Worm (Caenorhabditis elegans) whole organism, L2 larva: ENCODE data around the gene C54F6.6.

Experiments used
- C34F6.9 ChIP-seq: fragments of 150-350 bp; optimal IDR thresholded peaks from 2 replicates; lab custom pipeline; 2014; ENCODE audit warnings: missing biosample characterization, missing genetic modification characterization
- F13H6.1 ChIP-seq: sonication (generic microtip); optimal IDR thresholded peaks from 2 replicates; lab custom pipeline; 2016; ENCODE audit warnings: missing genetic modification characterization, missing compliant biosample characterization
- R02D3.7 ChIP-seq: fragments of 150-350 bp; optimal IDR thresholded peaks from 2 replicates; lab custom pipeline; 2014; ENCODE audit warnings: missing biosample characterization, missing genetic modification characterization
- Y55F3AM.14 ChIP-seq: fragments of 200-800 bp; sonication (Bioruptor generic); optimal IDR thresholded peaks from 2 replicates; lab custom pipeline; 2018; ENCODE audit warnings: mild to moderate bottlenecking, missing genetic modification characterization, missing compliant biosample characterization
- ZK546.5 ChIP-seq: sonication (generic microtip); optimal IDR thresholded peaks from 2 replicates; lab custom pipeline; 2017; ENCODE audit warnings: missing biosample characterization, missing genetic modification characterization
- alr-1 ChIP-seq: fragments of 150-350 bp; optimal IDR thresholded peaks from 2 replicates; lab custom pipeline; 2014; ENCODE audit warnings: missing biosample characterization, missing genetic modification characterization
- ama-1 ChIP-seq: fragments of 150-350 bp; optimal IDR thresholded peaks from 2 replicates; lab custom pipeline; 2018; ENCODE audit warnings: inconsistent platforms
- ceh-16 ChIP-seq: fragments of 150-350 bp; optimal IDR thresholded peaks from 2 replicates; lab custom pipeline; 2014; ENCODE audit warnings: missing biosample characterization, missing genetic modification characterization
- ceh-82 ChIP-seq: fragments of 150-350 bp; optimal IDR thresholded peaks from 2 replicates; lab custom pipeline; 2014; ENCODE audit warnings: missing biosample characterization, missing genetic modification characterization
- dmd-4 ChIP-seq: sonication (generic microtip); optimal IDR thresholded peaks from 2 replicates; lab custom pipeline; 2017; ENCODE audit warnings: missing biosample characterization, missing genetic modification characterization
- egl-27 ChIP-seq: sonication (generic microtip); optimal IDR thresholded peaks from 3 replicates; lab custom pipeline; 2017; ENCODE audit warnings: missing biosample characterization, missing genetic modification reagents, missing genetic modification characterization
- fos-1 ChIP-seq: fragments of 150-350 bp; optimal IDR thresholded peaks from 2 replicates; lab custom pipeline; 2014; ENCODE audit warnings: missing biosample characterization, missing genetic modification characterization
- gmeb-1 ChIP-seq: fragments of 150-350 bp; optimal IDR thresholded peaks from 2 replicates; lab custom pipeline; 2014; ENCODE audit warnings: missing biosample characterization, missing genetic modification characterization
- lin-13 ChIP-seq: fragments of 150-350 bp; optimal IDR thresholded peaks from 2 replicates; lab custom pipeline; 2014; ENCODE audit warnings: missing biosample characterization, missing genetic modification reagents, missing genetic modification characterization
- lin-39 ChIP-seq: fragments of 150-350 bp; optimal IDR thresholded peaks from 2 replicates; lab custom pipeline; 2014; ENCODE audit warnings: missing biosample characterization, missing genetic modification reagents, missing genetic modification characterization
- lsy-2 ChIP-seq, 2 experiments: fragments of 150-350 bp in 1 of 2; sonication (generic microtip) in 1 of 2; optimal IDR thresholded peaks; 2 replicates each; lab custom pipeline; 2014 to 2017; ENCODE audit warnings: missing biosample characterization in 2 of 2, missing genetic modification characterization in 2 of 2
- mab-5 ChIP-seq: fragments of 150-350 bp; optimal IDR thresholded peaks from 2 replicates; lab custom pipeline; 2014; ENCODE audit warnings: missing biosample characterization, missing genetic modification characterization
- mbf-1 ChIP-seq: sonication (generic microtip); optimal IDR thresholded peaks from 2 replicates; lab custom pipeline; 2017; ENCODE audit warnings: missing biosample characterization, missing genetic modification characterization
- mdl-1 ChIP-seq, 2 experiments: fragments of 150-350 bp in 1 of 2; sonication (generic microtip) in 1 of 2; optimal IDR thresholded peaks; 2 replicates each; lab custom pipeline; 2017; ENCODE audit warnings: missing biosample characterization in 2 of 2, missing genetic modification characterization in 2 of 2
- nhr-10 ChIP-seq: sonication (generic microtip); optimal IDR thresholded peaks from 2 replicates; lab custom pipeline; 2017; ENCODE audit warnings: missing biosample characterization, missing genetic modification characterization
- nhr-11 ChIP-seq: fragments of 150-350 bp; optimal IDR thresholded peaks from 2 replicates; lab custom pipeline; 2014; ENCODE audit warnings: missing biosample characterization, missing genetic modification characterization
- nhr-12 ChIP-seq: fragments of 150-350 bp; optimal IDR thresholded peaks from 2 replicates; lab custom pipeline; 2014; ENCODE audit warnings: missing biosample characterization, missing genetic modification characterization
- nhr-21 ChIP-seq: fragments of 150-350 bp; optimal IDR thresholded peaks from 2 replicates; lab custom pipeline; 2014; ENCODE audit warnings: missing biosample characterization, missing genetic modification characterization
- nhr-23 ChIP-seq: fragments of 150-350 bp; optimal IDR thresholded peaks from 2 replicates; lab custom pipeline; 2014; ENCODE audit warnings: missing biosample characterization, missing genetic modification reagents, missing genetic modification characterization
- nhr-237 ChIP-seq: fragments of 150-350 bp; optimal IDR thresholded peaks from 2 replicates; lab custom pipeline; 2014; ENCODE audit warnings: missing biosample characterization, missing genetic modification characterization
- nhr-6 ChIP-seq: fragments of 150-350 bp; optimal IDR thresholded peaks from 2 replicates; lab custom pipeline; 2014; ENCODE audit warnings: missing biosample characterization, missing genetic modification characterization
- nhr-77 ChIP-seq: fragments of 150-350 bp; optimal IDR thresholded peaks from 2 replicates; lab custom pipeline; 2014; ENCODE audit warnings: missing biosample characterization, missing genetic modification characterization
- peb-1 ChIP-seq: fragments of 150-350 bp; optimal IDR thresholded peaks from 2 replicates; lab custom pipeline; 2014; ENCODE audit warnings: missing biosample characterization, missing genetic modification characterization
- sem-4 ChIP-seq: fragments of 150-350 bp; optimal IDR thresholded peaks from 2 replicates; lab custom pipeline; 2014; ENCODE audit warnings: missing biosample characterization, missing genetic modification reagents, missing genetic modification characterization
- sma-3 ChIP-seq: sonication (generic microtip); optimal IDR thresholded peaks from 2 replicates; lab custom pipeline; 2016; ENCODE audit warnings: missing genetic modification reagents, missing genetic modification characterization, missing compliant biosample characterization
- sma-9 ChIP-seq, 2 experiments: fragments of 150-350 bp in 1 of 2; sonication (generic microtip) in 1 of 2; optimal IDR thresholded peaks; 2 replicates each; lab custom pipeline; 2014 to 2016; ENCODE audit warnings: missing genetic modification characterization in 2 of 2, mild to moderate bottlenecking in 1 of 2, missing biosample characterization in 1 of 2, missing compliant biosample characterization in 1 of 2, missing genetic modification reagents in 1 of 2, moderate library complexity in 1 of 2
- snpc-4 ChIP-seq: fragments of 150-350 bp; optimal IDR thresholded peaks from 2 replicates; lab custom pipeline; 2014; ENCODE audit warnings: missing biosample characterization, missing genetic modification characterization
- unc-55 ChIP-seq: fragments of 150-350 bp; sonication (generic microtip); optimal IDR thresholded peaks from 3 replicates; lab custom pipeline; 2014; ENCODE audit warnings: missing biosample characterization, missing genetic modification reagents, missing genetic modification characterization
- unc-62 ChIP-seq: fragments of 150-350 bp; optimal IDR thresholded peaks from 2 replicates; lab custom pipeline; 2014; ENCODE audit warnings: missing biosample characterization, missing genetic modification reagents, missing genetic modification characterization
- zag-1 ChIP-seq: fragments of 150-350 bp; optimal IDR thresholded peaks from 2 replicates; lab custom pipeline; 2014; ENCODE audit warnings: missing biosample characterization, missing genetic modification characterization
- ztf-1 ChIP-seq: fragments of 200-800 bp; sonication (Bioruptor generic); conservative IDR thresholded peaks from 2 replicates; pipeline ENCODE4 v1.3.6; 2022; ENCODE audit warnings: missing genetic modification characterization, missing compliant biosample characterization
- ztf-4 ChIP-seq: fragments of 150-350 bp; optimal IDR thresholded peaks from 2 replicates; lab custom pipeline; 2014; ENCODE audit warnings: missing biosample characterization, missing genetic modification characterization

The C54F6.6 gene

DNA sequence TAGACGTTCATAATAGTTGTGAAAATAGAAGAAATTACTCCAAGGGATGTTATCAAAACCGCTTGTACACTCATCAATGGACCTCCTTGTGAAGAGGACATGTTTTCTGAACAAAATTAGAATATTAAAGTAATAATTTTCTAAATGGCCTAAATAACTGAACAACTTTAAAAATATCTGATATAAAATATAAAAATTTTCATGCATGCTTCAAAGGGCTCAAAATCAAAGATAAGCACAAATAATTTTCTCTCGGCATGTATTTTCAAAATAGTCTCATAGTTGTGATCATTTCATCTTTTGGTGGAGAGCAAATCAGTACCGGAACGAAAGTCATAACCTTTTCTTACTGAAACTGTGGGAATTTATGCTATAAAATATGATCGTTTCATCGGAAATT lies 38.5 kb upstream of the C54F6.6 start, which contains the start of gene srbc-8:
Gene srbc-8 (minus strand): TSS at position 101 of the 400 bp plus-strand sequence.
- TF ChIP-seq peb-1 (tag; lab: Kevin White, UChicago) (no peak), nhr-237 (tag; lab: Kevin White, UChicago) (no peak), gmeb-1 (tag; lab: Kevin White, UChicago) (no peak)

DNA sequence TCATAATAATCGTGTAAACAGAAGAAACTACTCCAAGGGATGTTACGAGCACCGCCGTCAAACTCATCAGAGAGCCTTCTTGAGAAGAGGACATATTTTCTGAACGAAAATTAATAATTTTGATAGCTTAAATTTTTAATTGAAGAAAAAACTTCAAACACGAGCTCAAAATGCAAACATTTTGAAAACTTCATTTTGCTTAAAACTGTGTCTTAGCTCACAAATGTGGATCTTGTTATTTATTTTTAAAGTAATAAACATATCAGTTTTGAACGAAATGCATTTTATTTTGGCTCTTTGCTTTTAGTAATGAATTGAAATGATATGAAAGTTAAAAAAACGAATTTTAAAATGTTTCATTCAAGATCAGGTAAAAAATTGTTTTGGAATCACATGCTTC lies 36.0 kb upstream of the C54F6.6 start, which contains the start of gene srbc-7:
Gene srbc-7 (minus strand): TSS at position 101 of the 400 bp plus-strand sequence.
- no peak for TF ChIP-seq nhr-6 (tag; lab: Kevin White, UChicago)
- TF ChIP-seq dmd-4 (tag; lab: Kevin White, UChicago): no peak
- TF ChIP-seq zag-1: no peak
- no peak for TF ChIP-seq ceh-82 (tag; lab: Kevin White, UChicago)
- TF ChIP-seq lsy-2 (tag; optimal IDR thresholded peaks at IDR 0.05; lab: Kevin White, UChicago): no peak
- no peak for TF ChIP-seq nhr-10
- TF ChIP-seq ztf-4 (tag; lab: Kevin White, UChicago): no peak
- no peak for TF ChIP-seq mab-5 (tag; lab: Kevin White, UChicago)
- TF ChIP-seq mdl-1 (tag; optimal IDR thresholded peaks at IDR 0.05; lab: Kevin White, UChicago): no peak
- no peak for TF ChIP-seq ztf-1
- no peak for TF ChIP-seq lin-13 (GFP tag; lab: Kevin White, UChicago)
- no peak for TF ChIP-seq snpc-4 (tag; lab: Kevin White, UChicago)

DNA sequence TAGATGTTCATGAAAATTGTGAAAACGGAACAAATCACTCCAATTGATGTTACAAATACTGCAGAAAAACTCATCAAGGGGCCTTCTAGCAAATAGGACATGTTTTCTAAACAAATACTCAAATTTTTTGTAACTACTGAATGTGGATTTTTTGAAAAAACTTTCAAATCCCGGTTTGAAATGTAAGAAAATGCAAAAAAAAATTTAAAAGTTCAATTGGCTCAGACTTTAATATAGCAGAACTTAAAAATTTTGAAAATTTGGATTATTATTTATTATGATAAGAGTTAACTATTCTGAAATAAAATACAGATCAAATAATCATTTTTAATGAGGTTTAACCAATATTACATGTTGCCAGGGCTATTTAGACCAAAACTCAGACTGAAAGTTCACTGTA lies 33.2 kb upstream of the C54F6.6 start, which contains the start of gene srbc-9:
Gene srbc-9 (minus strand): TSS at position 101 of the 400 bp plus-strand sequence.
- no peak for TF ChIP-seq ama-1 (lab: Kevin White, UChicago)
- no peak for TF ChIP-seq sma-9 (GFP tag; optimal IDR thresholded peaks at IDR 0.05; lab: Kevin White, UChicago)
- no peak for TF ChIP-seq sma-9 (tag; optimal IDR thresholded peaks at IDR 0.05; lab: Kevin White, UChicago)
- TF ChIP-seq nhr-23 (tag; lab: Kevin White, UChicago): no peak
- TF ChIP-seq nhr-77: no peak
- TF ChIP-seq nhr-12 (tag; lab: Kevin White, UChicago): no peak
- TF ChIP-seq unc-55: no peak

DNA sequence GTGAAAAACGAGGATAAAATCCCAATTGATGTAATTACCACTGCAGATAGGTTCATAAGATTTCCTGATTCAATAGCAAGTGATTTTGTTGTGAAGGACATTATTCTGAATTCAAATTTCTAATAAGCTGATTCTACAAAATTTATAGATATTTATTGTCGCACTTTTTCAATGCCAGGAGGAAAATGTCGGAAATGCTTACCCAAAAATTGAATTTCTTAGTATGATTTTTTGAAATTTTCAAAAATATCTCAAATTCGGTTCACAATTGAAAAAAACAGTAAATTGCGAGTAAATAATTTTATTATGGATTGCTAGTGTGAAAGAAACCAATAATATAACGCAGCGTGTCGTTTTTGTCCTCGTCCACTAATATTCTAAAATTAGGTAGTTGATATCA lies 30.6 kb upstream of the C54F6.6 start, which contains the start of gene srbc-10:
Gene srbc-10 (minus strand): TSS at position 101 of the 400 bp plus-strand sequence.
- no peak for TF ChIP-seq mab-5 (tag; lab: Kevin White, UChicago)
- no peak for TF ChIP-seq C34F6.9 (tag; lab: Kevin White, UChicago)
- no peak for TF ChIP-seq nhr-10
- TF ChIP-seq ZK546.5: no peak
- no peak for TF ChIP-seq mdl-1 (tag; optimal IDR thresholded peaks at IDR 0.05; lab: Kevin White, UChicago)
- no peak for TF ChIP-seq R02D3.7 (tag; lab: Kevin White, UChicago)
- no peak for TF ChIP-seq lin-39 (tag; lab: Kevin White, UChicago)
- TF ChIP-seq mbf-1 (tag; lab: Kevin White, UChicago): no peak
- TF ChIP-seq ama-1 (lab: Kevin White, UChicago): no peak
- TF ChIP-seq gmeb-1 (tag; lab: Kevin White, UChicago): no peak
- TF ChIP-seq sma-9 (GFP tag; optimal IDR thresholded peaks at IDR 0.05; lab: Kevin White, UChicago): no peak
- no peak for TF ChIP-seq sma-9 (tag; optimal IDR thresholded peaks at IDR 0.05; lab: Kevin White, UChicago)

DNA sequence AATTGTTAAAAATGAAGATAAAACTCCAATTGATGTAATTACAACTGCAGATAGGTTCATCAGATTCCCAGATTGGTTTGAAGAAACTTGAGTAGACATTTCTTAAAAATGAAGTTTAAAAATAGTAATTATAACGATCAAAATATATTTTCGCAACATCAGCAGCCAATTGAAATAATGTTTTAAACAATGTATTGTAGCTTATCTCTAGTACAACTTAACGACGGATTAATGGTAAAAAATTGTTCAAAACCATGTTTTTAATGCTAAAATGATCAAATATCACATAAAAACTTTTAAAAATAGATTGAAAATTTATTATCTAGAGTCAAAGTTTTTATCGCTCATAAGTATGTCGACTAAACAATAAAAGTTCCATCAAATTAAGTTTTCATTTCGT lies 28.3 kb upstream of the C54F6.6 start, which contains the start of gene srbc-11:
Gene srbc-11 (minus strand): TSS at position 101 of the 400 bp plus-strand sequence.
- TF ChIP-seq mbf-1 (tag; lab: Kevin White, UChicago) (no peak), nhr-6 (tag; lab: Kevin White, UChicago) (no peak)

DNA sequence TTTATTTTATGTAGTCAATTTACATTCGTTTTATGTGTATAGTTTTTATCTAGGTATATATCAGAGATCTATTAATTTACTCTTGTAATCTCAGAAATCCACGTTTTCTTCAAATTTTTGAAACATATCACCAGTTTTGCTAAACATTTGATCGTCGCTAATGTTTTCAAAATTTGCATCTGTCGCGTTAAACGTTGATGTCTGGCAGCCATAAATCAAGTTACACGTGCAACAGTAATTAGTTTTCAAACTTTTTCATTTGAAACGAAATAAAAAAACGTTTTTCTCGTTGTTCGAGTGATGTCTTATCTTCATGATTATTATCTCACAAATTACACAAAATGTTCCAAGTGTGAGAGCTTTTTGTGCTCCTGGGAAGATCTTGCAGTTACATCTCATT lies 26.1 kb upstream of the C54F6.6 start, which contains the start of gene srh-79:
Gene srh-79 (plus strand): TSS at position 301 of the 400 bp plus-strand sequence.
- TF ChIP-seq nhr-6 (tag; lab: Kevin White, UChicago) (no peak), F13H6.1 (tag; lab: Kevin White, UChicago) (no peak), C34F6.9 (tag; lab: Kevin White, UChicago) (no peak), gmeb-1 (tag; lab: Kevin White, UChicago) (no peak), unc-55 (no peak), snpc-4 (tag; lab: Kevin White, UChicago) (no peak), Y55F3AM.14 (GFP tag; lab: Kevin White, UChicago) (no peak), egl-27 (no peak), fos-1 (no peak), ztf-4 (tag; lab: Kevin White, UChicago) (no peak), sem-4 (no peak), sma-3 (GFP tag; lab: Kevin White, UChicago) (no peak), nhr-11 (tag; lab: Kevin White, UChicago) (no peak), ceh-16 (tag; lab: Kevin White, UChicago) (no peak), alr-1 (tag; lab: Kevin White, UChicago) (no peak), nhr-12 (tag; lab: Kevin White, UChicago) (no peak), unc-62 (no peak), ZK546.5 (no peak), nhr-21 (no peak)
